Worm (Caenorhabditis elegans): ENCODE results near the gene tftc-1.

Gene tftc-1

DNA sequence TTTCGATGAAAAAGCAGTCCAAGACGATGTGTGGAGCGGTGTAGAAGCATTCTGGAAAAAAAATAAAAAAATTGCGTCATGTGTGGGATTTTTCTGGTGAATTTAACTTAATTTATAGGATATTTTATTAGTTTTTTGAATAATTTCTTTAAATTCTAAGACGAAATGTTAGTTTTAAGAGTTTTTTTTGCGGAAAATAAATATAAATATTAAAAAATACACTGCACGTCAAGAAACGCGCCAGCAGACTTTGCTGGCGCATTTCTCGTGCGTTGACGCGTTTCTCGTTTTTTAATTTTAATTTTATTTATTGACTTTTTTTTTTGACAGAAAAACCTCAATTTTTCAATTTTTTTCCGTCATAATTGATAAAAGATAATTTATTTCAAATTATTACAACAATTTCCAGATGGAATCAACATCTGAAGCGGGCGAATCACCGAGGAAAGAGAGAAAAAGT is at the start of gene tftc-1, which contains the start of gene ppgn-1:
tftc-1 (plus strand) TSS at position 410 of the 460 bp plus-strand sequence.
ppgn-1 (minus strand) TSS at position 51 of the 460 bp plus-strand sequence.
- TF ChIP-seq hmg-11 (tag; optimal IDR thresholded peaks at IDR 0.05) (peak; percentile 36), mdl-1 (tag; optimal IDR thresholded peaks at IDR 0.05) (no peak), unc-62 (GFP tag; optimal IDR thresholded peaks at IDR 0.05) (no peak), nfya-1 (tag; optimal IDR thresholded peaks at IDR 0.05; ENCODE audit: insufficient read depth) (peak; percentile 53), R02D3.7 (tag; optimal IDR thresholded peaks at IDR 0.05) (peak; percentile 21), aly-2 (tag; optimal IDR thresholded peaks at IDR 0.05) (no peak), nhr-25 (tag; optimal IDR thresholded peaks at IDR 0.05) (no peak), nhr-237 (tag; optimal IDR thresholded peaks at IDR 0.05) (no peak), nhr-11 (tag; optimal IDR thresholded peaks at IDR 0.05) (no peak), nhr-23 (tag; optimal IDR thresholded peaks at IDR 0.05) (peak; percentile 39), egl-27 (tag; optimal IDR thresholded peaks at IDR 0.05) (no peak), nhr-12 (tag; optimal IDR thresholded peaks at IDR 0.05) (no peak), pha-4 (tag; optimal IDR thresholded peaks at IDR 0.05) (peak; percentile 76), lin-15B (tag; optimal IDR thresholded peaks at IDR 0.05) (peak; percentile 74), daf-12 (tag; optimal IDR thresholded peaks at IDR 0.05) (no peak), ceh-28 (tag; optimal IDR thresholded peaks at IDR 0.05) (no peak), eor-1 (tag; optimal IDR thresholded peaks at IDR 0.05) (peak in 1 of 2 experiments; percentile 41), nhr-76 (tag; optimal IDR thresholded peaks at IDR 0.05) (no peak), snpc-4 (tag; optimal IDR thresholded peaks at IDR 0.05) (peak; percentile 16), unc-39 (tag; optimal IDR thresholded peaks at IDR 0.05) (no peak)

DNA sequence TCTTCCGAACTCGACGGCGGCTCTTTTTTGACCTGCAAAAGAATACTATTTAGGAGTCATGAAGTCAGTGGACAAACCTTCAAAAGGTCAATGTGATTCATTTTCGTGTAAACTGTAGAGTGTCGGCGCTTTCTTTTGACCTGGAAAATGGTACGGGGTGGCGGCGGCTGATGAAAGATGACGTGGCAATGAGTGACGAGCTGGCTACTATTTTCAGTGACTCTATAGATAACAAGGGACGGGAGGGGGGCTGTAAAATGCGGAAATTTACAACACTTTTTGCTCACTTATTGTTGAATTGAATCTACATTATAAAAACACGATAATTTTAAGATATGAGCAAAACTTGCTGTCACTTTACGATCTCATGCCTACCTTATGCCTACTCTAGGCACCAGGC is 48.9 kb upstream of the tftc-1 start, which contains the start of gene lin-1:
lin-1 (minus strand) TSS at position 101 of the 400 bp plus-strand sequence.
- TF ChIP-seq ZK546.5 (tag; optimal IDR thresholded peaks at IDR 0.05) = no peak
- TF ChIP-seq nhr-43 (tag; optimal IDR thresholded peaks at IDR 0.05; ENCODE audit: poor library complexity, severe bottlenecking) = no peak
- no peak for TF ChIP-seq R02D3.7 (tag; optimal IDR thresholded peaks at IDR 0.05)
- no peak for TF ChIP-seq fkh-10 (GFP tag; optimal IDR thresholded peaks at IDR 0.05)
- TF ChIP-seq aly-2 (tag; optimal IDR thresholded peaks at IDR 0.05) = no peak
- no peak for TF ChIP-seq nhr-67 (tag; optimal IDR thresholded peaks at IDR 0.05)
- no peak for TF ChIP-seq skn-1 (tag; optimal IDR thresholded peaks at IDR 0.05)
- no peak for TF ChIP-seq ceh-82 (tag; optimal IDR thresholded peaks at IDR 0.05)
- no peak for TF ChIP-seq sea-2 (GFP tag; optimal IDR thresholded peaks at IDR 0.05)
- TF ChIP-seq lsy-12 (tag; optimal IDR thresholded peaks at IDR 0.05) = no peak
- no peak for TF ChIP-seq egl-5 (tag; optimal IDR thresholded peaks at IDR 0.05)
- no peak for TF ChIP-seq daf-12 (tag; optimal IDR thresholded peaks at IDR 0.05)

DNA sequence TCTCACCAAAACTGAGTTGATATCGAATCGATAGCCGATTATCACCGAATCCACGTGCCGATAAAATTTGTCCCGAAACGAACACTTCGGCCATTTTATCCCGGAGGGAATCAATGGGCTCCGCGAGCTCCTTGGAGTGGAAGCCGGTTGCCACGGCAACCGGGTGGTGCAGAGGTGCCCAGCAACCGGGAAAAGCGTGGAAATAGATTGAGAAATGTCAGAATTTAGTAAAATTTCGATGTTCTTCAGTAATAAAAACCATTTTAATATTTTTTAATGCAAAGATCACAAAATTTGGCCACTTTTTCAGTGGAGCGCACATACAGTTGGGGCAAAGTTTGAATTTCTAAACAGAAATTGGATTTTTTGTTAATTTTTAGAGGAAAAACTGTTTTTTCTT is 42.6 kb upstream of the tftc-1 start, which contains the start of gene mksr-2:
mksr-2 (minus strand) TSS at position 101 of the 400 bp plus-strand sequence.
- TF ChIP-seq nfya-1 (tag; optimal IDR thresholded peaks at IDR 0.05; ENCODE audit: insufficient read depth) = no peak
- no peak for TF ChIP-seq mdl-1 (tag; optimal IDR thresholded peaks at IDR 0.05)
- TF ChIP-seq skn-1 (tag; optimal IDR thresholded peaks at IDR 0.05) = no peak
- no peak for TF ChIP-seq tbx-2 (tag; optimal IDR thresholded peaks at IDR 0.05)
- no peak for TF ChIP-seq fkh-10 (GFP tag; optimal IDR thresholded peaks at IDR 0.05)
- no peak for TF ChIP-seq ceh-9 (tag; optimal IDR thresholded peaks at IDR 0.05)
- TF ChIP-seq jun-1 (tag; optimal IDR thresholded peaks at IDR 0.05) = no peak
- TF ChIP-seq snpc-4 (tag; optimal IDR thresholded peaks at IDR 0.05) = no peak
- TF ChIP-seq nhr-77 (tag; optimal IDR thresholded peaks at IDR 0.05) = no peak

DNA sequence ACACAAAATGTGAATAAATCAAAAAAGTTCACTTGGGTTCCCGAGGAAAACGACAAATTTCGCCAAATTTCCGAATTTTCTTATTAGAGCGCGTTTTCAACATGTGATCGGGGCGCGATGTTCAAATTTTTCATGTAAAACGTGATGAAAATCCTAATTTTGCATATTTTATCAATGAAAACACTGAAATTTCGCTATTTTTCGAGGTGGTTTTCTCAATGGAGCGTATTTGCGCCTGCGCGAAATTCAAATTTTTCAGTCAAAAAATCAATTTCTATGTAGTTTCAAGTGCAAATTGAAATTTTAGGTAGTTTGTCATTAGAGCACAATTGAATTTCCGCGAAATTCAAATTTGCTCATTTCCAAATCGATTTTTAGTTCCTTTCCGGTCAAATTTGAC is 41.7 kb upstream of the tftc-1 start:
- TF ChIP-seq pha-4 (tag; optimal IDR thresholded peaks at IDR 0.05) = no peak
- peak; percentile 21 for TF ChIP-seq lin-15B (tag; optimal IDR thresholded peaks at IDR 0.05)

DNA sequence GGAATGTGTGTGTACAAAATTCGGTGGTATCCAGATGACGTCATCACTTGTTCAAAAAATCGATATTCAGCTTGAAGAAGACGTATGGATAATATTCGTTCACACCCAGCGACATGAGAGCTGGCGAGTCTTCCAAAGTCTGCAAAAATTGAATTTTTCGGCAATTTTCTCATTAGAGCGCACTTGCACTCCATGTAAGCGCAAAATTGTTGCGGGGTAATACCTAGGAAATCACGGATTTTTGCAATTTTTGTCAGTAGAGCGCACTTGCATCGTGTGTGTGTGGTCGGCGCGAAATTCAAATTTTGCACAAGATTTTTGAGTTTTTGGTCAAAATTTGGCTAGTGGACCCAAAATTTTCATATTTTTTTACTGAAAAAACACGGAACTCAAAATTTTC is 40.9 kb upstream of the tftc-1 start:
- no peak for TF ChIP-seq ceh-16 (tag; optimal IDR thresholded peaks at IDR 0.05)

Data from whole organism, L3 larva.